Worm (Caenorhabditis elegans) whole organism, early embryonic: ENCODE measurements around the gene C49F8.14.

ENCODE experiments used
- B0310.2 ChIP-seq: sonication (generic microtip); optimal IDR thresholded peaks from 2 replicates; lab custom pipeline; 2016; ENCODE audit warnings: mild to moderate bottlenecking, missing genetic modification characterization, missing compliant biosample characterization
- F13C5.2 ChIP-seq: sonication (generic microtip); optimal IDR thresholded peaks from 2 replicates; lab custom pipeline; 2017; ENCODE audit warnings: mild to moderate bottlenecking, missing genetic modification characterization, inconsistent platforms, missing compliant biosample characterization
- aly-1 ChIP-seq: sonication (generic microtip); optimal IDR thresholded peaks from 2 replicates; lab custom pipeline; 2016; ENCODE audit warnings: missing genetic modification characterization, missing compliant biosample characterization
- ama-1 ChIP-seq: fragments of 150-350 bp; optimal IDR thresholded peaks from 2 replicates; lab custom pipeline; 2014
- ceh-13 ChIP-seq: fragments of 200-800 bp; sonication (Bioruptor generic); optimal IDR thresholded peaks from 2 replicates; lab custom pipeline; 2018; ENCODE audit warnings: mild to moderate bottlenecking, missing genetic modification characterization, missing compliant biosample characterization
- ceh-36 ChIP-seq: sonication (generic microtip); optimal IDR thresholded peaks from 2 replicates; lab custom pipeline; 2016; ENCODE audit warnings: missing genetic modification characterization, inconsistent platforms, missing compliant biosample characterization
- ets-7 ChIP-seq: sonication (generic microtip); optimal IDR thresholded peaks from 2 replicates; lab custom pipeline; 2016; ENCODE audit warnings: missing genotype, missing genetic modification characterization, missing compliant biosample characterization
- flt-1 ChIP-seq: fragments of 200-800 bp; sonication (Bioruptor generic); IDR thresholded peaks from 2 replicates; pipeline ENCODE4 v1.3.6; 2022; ENCODE audit warnings: missing genetic modification characterization, missing compliant biosample characterization
- hmbx-1 ChIP-seq: sonication (generic microtip); optimal IDR thresholded peaks from 2 replicates; lab custom pipeline; 2016; ENCODE audit warnings: mild to moderate bottlenecking, missing genetic modification characterization, missing compliant biosample characterization
- hmg-4 ChIP-seq: fragments of 200-800 bp; sonication (Bioruptor generic); optimal IDR thresholded peaks from 2 replicates; lab custom pipeline; 2018; ENCODE audit warnings: mild to moderate bottlenecking, missing genetic modification characterization, missing compliant biosample characterization
- hnd-1 ChIP-seq: sonication (generic microtip); optimal IDR thresholded peaks from 2 replicates; lab custom pipeline; 2016; ENCODE audit warnings: missing genetic modification characterization, missing compliant biosample characterization
- pes-1 ChIP-seq: fragments of 200-800 bp; sonication (Bioruptor generic); IDR thresholded peaks from 2 replicates; pipeline ENCODE4 v1.3.6; 2022; ENCODE audit warnings: missing genetic modification reagents, missing genetic modification characterization, missing compliant biosample characterization
- scrt-1 ChIP-seq: fragments of 200-800 bp; sonication (Bioruptor generic); IDR thresholded peaks from 2 replicates; pipeline ENCODE4 v1.3.6; 2022; ENCODE audit warnings: missing genetic modification characterization, missing compliant biosample characterization
- sea-1 ChIP-seq: fragments of 200-800 bp; sonication (Bioruptor generic); conservative IDR thresholded peaks from 2 replicates; pipeline ENCODE4 v1.3.6; 2022; ENCODE audit warnings: missing genetic modification characterization, missing compliant biosample characterization
- tbx-11 ChIP-seq: fragments of 200-800 bp; sonication (Bioruptor generic); IDR thresholded peaks from 2 replicates; pipeline ENCODE4 v1.3.6; 2022; ENCODE audit warnings: missing genetic modification characterization, missing compliant biosample characterization
- tbx-37 ChIP-seq: fragments of 200-800 bp; sonication (Bioruptor generic); conservative IDR thresholded peaks from 2 replicates; pipeline ENCODE4 v1.3.6; 2022; ENCODE audit warnings: missing genetic modification reagents, missing genetic modification characterization, missing compliant biosample characterization
- tra-4 ChIP-seq: sonication (generic microtip); optimal IDR thresholded peaks from 2 replicates; lab custom pipeline; 2017; ENCODE audit warnings: missing genetic modification characterization, missing compliant biosample characterization

C49F8.14 gene

DNA sequence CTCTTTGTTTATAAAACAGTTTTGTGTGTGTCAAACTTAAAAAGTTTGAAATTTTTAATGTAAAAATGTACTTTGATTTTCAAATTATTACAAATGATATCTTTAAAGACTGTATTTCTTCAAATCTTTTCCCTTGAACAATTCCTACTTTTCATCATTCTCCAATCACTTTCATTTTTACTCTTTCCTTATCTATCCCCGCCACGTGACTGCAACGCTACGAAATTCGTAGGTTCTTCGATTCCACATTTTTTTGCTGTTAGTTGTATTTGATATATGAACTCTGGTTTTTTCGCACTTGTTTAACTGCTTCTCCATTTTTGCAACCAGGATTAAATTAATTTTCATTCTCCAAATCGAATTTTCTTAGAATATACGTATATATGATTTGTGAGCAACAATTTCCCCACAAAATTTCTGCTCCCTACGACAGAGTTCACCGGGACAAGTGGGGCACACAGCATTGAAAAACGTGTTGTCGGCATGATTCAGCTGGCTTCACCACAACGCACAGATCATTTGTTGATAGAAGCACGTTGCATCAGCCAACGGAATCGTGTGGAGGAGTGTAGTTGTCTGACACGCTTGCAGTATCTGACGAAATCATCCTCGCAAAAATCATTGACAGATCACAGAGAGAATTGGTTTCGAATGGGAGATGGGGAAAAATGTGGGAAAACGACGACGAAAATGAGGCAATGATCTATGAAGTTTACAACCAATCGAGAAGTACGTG, 21.9 kb downstream of the C49F8.14 start:
- TF ChIP-seq hnd-1 (tag; lab: Kevin White, UChicago) (no peak), flt-1 (GFP tag; lab: Robert Waterston, UW) (no peak), aly-1 (tag; lab: Kevin White, UChicago) (no peak), ets-7 (tag; lab: Kevin White, UChicago) (no peak), hmg-4 (GFP tag; lab: Kevin White, UChicago) (no peak), F13C5.2 (tag; lab: Kevin White, UChicago) (no peak), tbx-37 (GFP tag; lab: Robert Waterston, UW) (no peak), tra-4 (tag; lab: Kevin White, UChicago) (no peak), ceh-36 (tag; lab: Kevin White, UChicago) (no peak), pes-1 (GFP tag; lab: Robert Waterston, UW) (no peak), B0310.2 (no peak), tbx-11 (GFP tag; lab: Robert Waterston, UW) (no peak), sea-1 (GFP tag; lab: Robert Waterston, UW) (no peak), ama-1 (no peak), scrt-1 (no peak), ceh-13 (no peak), hmbx-1 (tag; lab: Kevin White, UChicago) (no peak)

DNA sequence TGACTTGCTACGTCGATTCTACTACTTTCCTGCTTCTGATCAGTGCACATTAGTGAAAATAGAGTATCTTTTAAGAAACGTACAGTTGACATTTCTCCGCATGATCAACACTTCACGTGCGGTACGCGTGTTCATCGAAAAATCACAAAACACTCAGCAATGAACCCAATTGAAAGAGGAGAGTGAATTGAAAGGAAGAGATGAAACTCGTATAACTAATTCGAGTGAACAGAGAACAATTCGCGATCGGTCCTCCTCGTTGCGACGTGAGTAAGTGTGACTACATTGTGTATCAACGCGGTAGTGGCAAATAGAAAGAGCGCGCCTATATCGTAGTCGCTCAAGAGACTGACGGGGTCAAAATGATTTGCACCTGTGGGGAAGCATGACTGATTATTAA, 23.2 kb downstream of the C49F8.14 start:
- TF ChIP-seq tbx-11 (GFP tag; lab: Robert Waterston, UW) (no peak), hnd-1 (tag; lab: Kevin White, UChicago) (no peak), aly-1 (tag; lab: Kevin White, UChicago) (no peak), sea-1 (GFP tag; lab: Robert Waterston, UW) (no peak), ama-1 (no peak), tbx-37 (GFP tag; lab: Robert Waterston, UW) (no peak), hmbx-1 (tag; lab: Kevin White, UChicago) (no peak), F13C5.2 (tag; lab: Kevin White, UChicago) (no peak), ets-7 (tag; lab: Kevin White, UChicago) (no peak)

DNA sequence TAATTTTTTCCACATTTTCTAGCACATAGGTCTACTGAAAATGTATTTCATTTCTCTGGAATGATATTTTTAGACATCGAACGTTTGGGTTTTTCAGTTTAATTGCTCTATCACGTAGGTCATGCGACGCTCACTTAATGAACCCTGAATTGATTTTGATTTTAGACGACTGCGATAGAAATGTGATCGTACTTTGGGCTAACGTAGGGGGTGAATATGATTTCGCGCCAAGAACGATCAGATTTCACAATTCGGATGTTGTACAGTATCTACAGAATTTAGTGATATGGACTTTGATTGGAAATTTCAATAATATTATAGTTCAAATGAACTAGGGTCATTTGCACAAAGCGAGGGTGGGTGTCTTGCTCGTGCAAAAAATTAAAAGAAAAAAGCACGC, 24.6 kb downstream of the C49F8.14 start:
- TF ChIP-seq ceh-36 (tag; lab: Kevin White, UChicago): no peak

DNA sequence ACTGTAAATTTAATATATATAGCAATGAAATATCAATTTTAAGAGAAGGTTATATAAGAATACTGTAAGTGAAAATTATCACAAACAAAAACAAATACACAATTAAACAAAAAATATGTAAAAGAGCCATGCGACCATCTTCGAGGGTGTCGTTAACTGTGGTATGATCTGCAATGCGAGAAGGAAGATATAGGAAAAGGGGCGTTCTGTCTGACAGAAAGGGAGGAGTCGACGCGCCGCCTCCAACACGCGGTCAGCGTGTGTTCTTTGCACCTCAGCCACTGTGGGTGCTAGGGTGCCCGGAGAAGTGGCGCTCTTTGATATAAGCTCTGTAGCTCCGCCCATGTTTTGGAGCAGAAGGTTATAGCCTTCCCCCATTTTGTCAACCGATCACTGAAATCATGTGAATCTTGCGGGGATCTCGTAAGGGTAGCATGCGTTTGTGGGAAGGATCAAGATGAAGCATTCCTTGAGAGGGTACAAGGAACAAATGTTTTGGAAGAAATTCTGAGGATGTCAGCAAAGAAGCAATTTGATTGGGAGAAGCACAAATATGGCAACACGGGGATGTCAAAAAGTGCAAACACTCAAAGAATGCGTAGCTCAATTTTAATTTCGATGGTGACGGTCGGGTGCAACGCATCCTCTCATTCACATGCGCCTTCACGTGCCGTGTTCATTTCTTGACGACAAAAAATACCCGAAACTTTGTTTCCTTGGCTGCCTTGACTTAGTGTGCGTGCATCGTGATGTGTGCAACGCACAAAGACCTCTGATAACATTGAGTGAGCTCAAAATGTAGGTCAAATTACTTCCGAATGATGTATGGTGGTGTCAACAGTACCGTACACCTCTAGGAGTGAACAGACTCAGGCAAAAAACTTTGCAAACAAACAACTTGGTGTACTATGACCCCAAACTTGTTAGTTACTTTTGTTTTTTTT, 25.7 kb downstream of the C49F8.14 start, which contains the start of gene mxl-3:
Gene mxl-3, minus strand, starts transcription at position 1 of the 944 bp plus-strand sequence.
- TF ChIP-seq F13C5.2 (tag; lab: Kevin White, UChicago): no peak
- TF ChIP-seq hmg-4 (GFP tag; lab: Kevin White, UChicago): no peak
- TF ChIP-seq ceh-13: no peak
- no peak for TF ChIP-seq ama-1
- TF ChIP-seq ceh-36 (tag; lab: Kevin White, UChicago): no peak
- no peak for TF ChIP-seq scrt-1
- TF ChIP-seq sea-1 (GFP tag; lab: Robert Waterston, UW): no peak
- TF ChIP-seq tbx-37 (GFP tag; lab: Robert Waterston, UW): no peak
- no peak for TF ChIP-seq hmbx-1 (tag; lab: Kevin White, UChicago)
- TF ChIP-seq tbx-11 (GFP tag; lab: Robert Waterston, UW): no peak
- TF ChIP-seq aly-1 (tag; lab: Kevin White, UChicago): no peak
- TF ChIP-seq ets-7 (tag; lab: Kevin White, UChicago): no peak

DNA sequence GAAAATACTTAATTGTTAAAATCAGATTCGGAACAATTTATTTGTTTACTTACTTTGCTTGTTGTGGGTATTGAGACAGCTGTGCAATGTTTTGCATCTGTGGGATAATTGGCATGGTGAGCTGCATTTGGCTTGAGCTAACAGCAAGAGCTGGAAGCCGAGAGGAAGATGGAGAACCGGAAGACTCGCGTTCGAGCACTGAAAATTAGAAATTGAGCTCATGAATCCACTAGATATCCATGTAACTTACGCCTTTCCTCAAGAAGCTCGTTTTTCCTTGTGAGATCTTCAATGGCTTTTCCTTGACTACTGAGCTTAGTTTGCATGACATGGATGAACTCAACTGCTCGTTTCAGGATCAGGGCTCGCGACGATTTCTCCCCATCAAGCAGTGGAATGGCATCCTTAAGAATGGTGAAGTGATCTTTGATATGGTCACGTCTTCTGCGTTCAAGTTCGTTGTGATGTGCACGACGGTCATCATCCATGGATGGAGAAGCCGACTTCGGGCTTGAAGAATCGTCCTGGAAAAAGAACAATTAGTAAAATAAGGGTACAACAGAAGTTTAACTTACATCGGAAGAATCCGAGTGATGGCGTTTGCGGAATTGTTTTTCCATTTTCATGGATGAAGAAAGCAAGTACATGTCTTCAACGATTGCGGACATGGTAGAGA, 26.5 kb downstream of the C49F8.14 start:
- TF ChIP-seq tbx-11 (GFP tag; lab: Robert Waterston, UW) (no peak), pes-1 (GFP tag; lab: Robert Waterston, UW) (no peak), hnd-1 (tag; lab: Kevin White, UChicago) (no peak), sea-1 (GFP tag; lab: Robert Waterston, UW) (no peak), tbx-37 (GFP tag; lab: Robert Waterston, UW) (no peak), aly-1 (tag; lab: Kevin White, UChicago) (no peak), ets-7 (tag; lab: Kevin White, UChicago) (no peak), tra-4 (tag; lab: Kevin White, UChicago) (no peak), flt-1 (GFP tag; lab: Robert Waterston, UW) (no peak), hmbx-1 (tag; lab: Kevin White, UChicago) (no peak), hmg-4 (GFP tag; lab: Kevin White, UChicago) (no peak), ama-1 (no peak), B0310.2 (no peak), scrt-1 (no peak), F13C5.2 (tag; lab: Kevin White, UChicago) (no peak), ceh-13 (no peak)

DNA sequence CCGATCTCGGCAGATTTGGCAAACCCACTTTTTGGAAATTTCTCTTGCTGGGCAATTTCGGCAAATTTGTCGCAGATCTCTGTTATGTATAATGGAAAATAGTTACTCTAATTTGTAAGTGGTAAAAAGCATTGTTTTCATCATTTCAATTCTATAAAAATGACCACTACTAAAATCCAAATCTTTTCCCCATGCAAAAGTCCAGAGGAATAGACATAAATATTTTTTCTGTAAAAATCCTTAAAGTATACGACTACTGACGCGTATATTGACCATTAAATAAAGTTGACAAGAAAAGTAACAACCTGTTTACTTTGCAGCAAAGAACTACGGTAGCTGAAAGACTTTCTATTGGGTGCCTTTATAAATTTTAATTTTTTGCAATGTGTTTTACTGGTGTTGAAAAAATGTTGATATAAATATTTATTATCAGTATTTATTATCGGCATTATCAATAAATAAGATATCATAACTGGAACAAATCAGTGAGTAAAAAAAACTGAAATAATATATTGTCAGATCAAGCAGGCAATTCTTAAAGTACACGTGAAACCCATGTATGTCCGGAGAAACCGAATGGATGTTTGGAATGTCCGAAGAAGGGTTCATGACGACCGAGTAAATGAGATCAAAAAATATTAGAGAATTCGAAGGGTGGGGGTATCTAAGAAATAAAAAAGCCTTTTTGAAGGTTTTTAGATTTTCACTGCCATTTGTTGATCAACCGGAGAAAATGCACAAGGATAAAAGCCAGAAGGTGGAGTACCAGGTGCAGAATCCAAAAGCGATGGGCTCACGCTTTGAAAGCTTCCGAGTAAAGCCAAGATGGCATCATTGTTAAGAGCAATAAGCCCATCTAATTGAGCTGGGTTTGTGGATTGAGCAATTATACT, 27.3 kb downstream of the C49F8.14 start:
- TF ChIP-seq hmg-4 (GFP tag; lab: Kevin White, UChicago): no peak
- TF ChIP-seq B0310.2: no peak
- no peak for TF ChIP-seq tbx-37 (GFP tag; lab: Robert Waterston, UW)
- TF ChIP-seq scrt-1: no peak
- TF ChIP-seq hnd-1 (tag; lab: Kevin White, UChicago): no peak
- no peak for TF ChIP-seq hmbx-1 (tag; lab: Kevin White, UChicago)
- no peak for TF ChIP-seq F13C5.2 (tag; lab: Kevin White, UChicago)
- no peak for TF ChIP-seq pes-1 (GFP tag; lab: Robert Waterston, UW)
- no peak for TF ChIP-seq ceh-36 (tag; lab: Kevin White, UChicago)
- TF ChIP-seq ama-1: no peak
- no peak for TF ChIP-seq ceh-13
- TF ChIP-seq sea-1 (GFP tag; lab: Robert Waterston, UW): no peak
- TF ChIP-seq tbx-11 (GFP tag; lab: Robert Waterston, UW): no peak
- no peak for TF ChIP-seq ets-7 (tag; lab: Kevin White, UChicago)
- TF ChIP-seq flt-1 (GFP tag; lab: Robert Waterston, UW): no peak
- TF ChIP-seq tra-4 (tag; lab: Kevin White, UChicago): no peak
- TF ChIP-seq aly-1 (tag; lab: Kevin White, UChicago): no peak
